Fruit fly (Drosophila melanogaster) Kc167 (cell line): Measurements from ENCODE around the gene CG4596.

Experiments
- Sin3A ChIP-seq: fragments of >200 bp; optimal IDR thresholded peaks from 2 replicates; lab custom pipeline; 2018; ENCODE audit warnings: missing external identifiers
- h ChIP-seq: fragments of >200 bp; optimal IDR thresholded peaks from 3 replicates; lab custom pipeline; 2018; ENCODE audit warnings: missing external identifiers
- insv ChIP-seq: fragments of >200 bp; optimal IDR thresholded peaks from 3 replicates; lab custom pipeline; 2018; ENCODE audit warnings: missing external identifiers
- psq ChIP-seq: fragments of >200 bp; optimal IDR thresholded peaks from 2 replicates; lab custom pipeline; 2017; ENCODE audit warnings: missing external identifiers

DNA sequence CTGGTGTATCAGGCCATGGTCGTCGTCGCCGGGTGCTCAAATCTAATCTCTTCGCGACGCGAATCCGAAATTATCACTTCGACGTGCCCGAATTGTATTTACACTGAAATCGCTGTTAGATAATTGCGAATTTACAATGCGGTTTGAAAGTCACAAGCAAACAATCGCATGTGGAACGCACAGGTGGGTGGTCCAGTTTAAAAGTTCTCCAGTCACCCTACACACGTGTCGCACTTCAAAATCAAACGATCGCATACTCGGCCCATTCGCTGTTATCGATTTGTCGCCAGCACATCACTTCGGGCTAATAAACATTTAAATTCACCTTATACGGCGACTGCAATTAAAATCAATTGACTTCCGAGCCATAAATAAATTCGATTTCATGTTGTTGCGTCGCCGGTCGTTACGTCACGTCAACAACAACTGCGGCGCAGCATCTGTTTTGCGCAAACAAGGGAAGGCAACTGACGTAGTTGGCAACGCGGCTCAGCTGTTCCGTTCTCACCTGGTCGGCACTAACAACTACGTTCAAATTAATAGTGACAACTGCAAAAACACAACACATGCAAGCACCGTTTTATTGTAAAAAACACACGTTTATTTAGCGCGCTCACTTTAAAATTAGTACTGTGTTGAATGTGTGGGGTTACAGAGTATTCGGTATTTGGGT, 9.9 kb upstream of the CG4596 start, which contains the start of gene CG6574:
- no peak for TF ChIP-seq h (lab: Kevin White, UChicago)
- no peak for TF ChIP-seq Sin3A (lab: Kevin White, UChicago)
- TF ChIP-seq psq (lab: Kevin White, UChicago), result no peak
- TF ChIP-seq insv (lab: Kevin White, UChicago), result no peak
